Worm (Caenorhabditis elegans) whole organism, L2 larva: Measurements from ENCODE around the gene H38K22.9.

Experiments
- C34F6.9 ChIP-seq: fragments of 150-350 bp; optimal IDR thresholded peaks from 2 replicates; lab custom pipeline; 2014; ENCODE audit warnings: missing biosample characterization, missing genetic modification characterization
- F13H6.1 ChIP-seq: sonication (generic microtip); optimal IDR thresholded peaks from 2 replicates; lab custom pipeline; 2016; ENCODE audit warnings: missing genetic modification characterization, missing compliant biosample characterization
- Y55F3AM.14 ChIP-seq: fragments of 200-800 bp; sonication (Bioruptor generic); optimal IDR thresholded peaks from 2 replicates; lab custom pipeline; 2018; ENCODE audit warnings: mild to moderate bottlenecking, missing genetic modification characterization, missing compliant biosample characterization
- ZK546.5 ChIP-seq: sonication (generic microtip); optimal IDR thresholded peaks from 2 replicates; lab custom pipeline; 2017; ENCODE audit warnings: missing biosample characterization, missing genetic modification characterization
- aly-2 ChIP-seq: fragments of 150-350 bp; optimal IDR thresholded peaks from 2 replicates; lab custom pipeline; 2014; ENCODE audit warnings: missing biosample characterization, missing genetic modification characterization
- ama-1 ChIP-seq: fragments of 150-350 bp; optimal IDR thresholded peaks from 2 replicates; lab custom pipeline; 2018; ENCODE audit warnings: inconsistent platforms
- blmp-1 ChIP-seq: sonication (generic microtip); optimal IDR thresholded peaks from 2 replicates; lab custom pipeline; 2017; ENCODE audit warnings: missing genetic modification characterization, mild to moderate bottlenecking, missing compliant biosample characterization, antibody characterized with exemption, moderate library complexity; ENCODE audit not compliant: insufficient read depth
- ceh-16 ChIP-seq: fragments of 150-350 bp; optimal IDR thresholded peaks from 2 replicates; lab custom pipeline; 2014; ENCODE audit warnings: missing biosample characterization, missing genetic modification characterization
- ceh-82 ChIP-seq: fragments of 150-350 bp; optimal IDR thresholded peaks from 2 replicates; lab custom pipeline; 2014; ENCODE audit warnings: missing biosample characterization, missing genetic modification characterization
- dmd-4 ChIP-seq: sonication (generic microtip); optimal IDR thresholded peaks from 2 replicates; lab custom pipeline; 2017; ENCODE audit warnings: missing biosample characterization, missing genetic modification characterization
- egl-27 ChIP-seq: sonication (generic microtip); optimal IDR thresholded peaks from 3 replicates; lab custom pipeline; 2017; ENCODE audit warnings: missing biosample characterization, missing genetic modification reagents, missing genetic modification characterization
- elt-1 ChIP-seq: fragments of 150-350 bp; optimal IDR thresholded peaks from 2 replicates; lab custom pipeline; 2014; ENCODE audit warnings: missing biosample characterization, missing genetic modification characterization
- elt-3 ChIP-seq: sonication (generic microtip); optimal IDR thresholded peaks from 2 replicates; lab custom pipeline; 2017; ENCODE audit warnings: missing biosample characterization, missing genetic modification characterization
- fos-1 ChIP-seq: fragments of 150-350 bp; optimal IDR thresholded peaks from 2 replicates; lab custom pipeline; 2014; ENCODE audit warnings: missing biosample characterization, missing genetic modification characterization
- lin-11 ChIP-seq: fragments of 150-350 bp; sonication (generic microtip); optimal IDR thresholded peaks from 2 replicates; lab custom pipeline; 2014; ENCODE audit warnings: missing biosample characterization, missing genetic modification characterization, inconsistent platforms, mixed read lengths
- lin-13 ChIP-seq: fragments of 150-350 bp; optimal IDR thresholded peaks from 2 replicates; lab custom pipeline; 2014; ENCODE audit warnings: missing biosample characterization, missing genetic modification reagents, missing genetic modification characterization
- lin-39 ChIP-seq: fragments of 150-350 bp; optimal IDR thresholded peaks from 2 replicates; lab custom pipeline; 2014; ENCODE audit warnings: missing biosample characterization, missing genetic modification reagents, missing genetic modification characterization
- lsy-2 ChIP-seq, 2 experiments: fragments of 150-350 bp in 1 of 2; sonication (generic microtip) in 1 of 2; optimal IDR thresholded peaks; 2 replicates each; lab custom pipeline; 2014 to 2017; ENCODE audit warnings: missing biosample characterization in 2 of 2, missing genetic modification characterization in 2 of 2
- mbf-1 ChIP-seq: sonication (generic microtip); optimal IDR thresholded peaks from 2 replicates; lab custom pipeline; 2017; ENCODE audit warnings: missing biosample characterization, missing genetic modification characterization
- nhr-10 ChIP-seq: sonication (generic microtip); optimal IDR thresholded peaks from 2 replicates; lab custom pipeline; 2017; ENCODE audit warnings: missing biosample characterization, missing genetic modification characterization
- nhr-11 ChIP-seq: fragments of 150-350 bp; optimal IDR thresholded peaks from 2 replicates; lab custom pipeline; 2014; ENCODE audit warnings: missing biosample characterization, missing genetic modification characterization
- nhr-129 ChIP-seq: fragments of 150-350 bp; optimal IDR thresholded peaks from 2 replicates; lab custom pipeline; 2014; ENCODE audit warnings: missing biosample characterization, missing genetic modification characterization
- nhr-21 ChIP-seq: fragments of 150-350 bp; optimal IDR thresholded peaks from 2 replicates; lab custom pipeline; 2014; ENCODE audit warnings: missing biosample characterization, missing genetic modification characterization
- nhr-23 ChIP-seq: fragments of 150-350 bp; optimal IDR thresholded peaks from 2 replicates; lab custom pipeline; 2014; ENCODE audit warnings: missing biosample characterization, missing genetic modification reagents, missing genetic modification characterization
- nhr-237 ChIP-seq: fragments of 150-350 bp; optimal IDR thresholded peaks from 2 replicates; lab custom pipeline; 2014; ENCODE audit warnings: missing biosample characterization, missing genetic modification characterization
- nhr-25 ChIP-seq: fragments of 150-350 bp; sonication (generic microtip); optimal IDR thresholded peaks from 3 replicates; lab custom pipeline; 2014; ENCODE audit warnings: missing biosample characterization, missing genetic modification characterization
- nhr-6 ChIP-seq: fragments of 150-350 bp; optimal IDR thresholded peaks from 2 replicates; lab custom pipeline; 2014; ENCODE audit warnings: missing biosample characterization, missing genetic modification characterization
- nhr-77 ChIP-seq: fragments of 150-350 bp; optimal IDR thresholded peaks from 2 replicates; lab custom pipeline; 2014; ENCODE audit warnings: missing biosample characterization, missing genetic modification characterization
- peb-1 ChIP-seq: fragments of 150-350 bp; optimal IDR thresholded peaks from 2 replicates; lab custom pipeline; 2014; ENCODE audit warnings: missing biosample characterization, missing genetic modification characterization
- sem-4 ChIP-seq: fragments of 150-350 bp; optimal IDR thresholded peaks from 2 replicates; lab custom pipeline; 2014; ENCODE audit warnings: missing biosample characterization, missing genetic modification reagents, missing genetic modification characterization
- sma-3 ChIP-seq: sonication (generic microtip); optimal IDR thresholded peaks from 2 replicates; lab custom pipeline; 2016; ENCODE audit warnings: missing genetic modification reagents, missing genetic modification characterization, missing compliant biosample characterization
- sma-9 ChIP-seq, 2 experiments: fragments of 150-350 bp in 1 of 2; sonication (generic microtip) in 1 of 2; optimal IDR thresholded peaks; 2 replicates each; lab custom pipeline; 2014 to 2016; ENCODE audit warnings: missing genetic modification characterization in 2 of 2, mild to moderate bottlenecking in 1 of 2, missing biosample characterization in 1 of 2, missing compliant biosample characterization in 1 of 2, missing genetic modification reagents in 1 of 2, moderate library complexity in 1 of 2
- snpc-4 ChIP-seq: fragments of 150-350 bp; optimal IDR thresholded peaks from 2 replicates; lab custom pipeline; 2014; ENCODE audit warnings: missing biosample characterization, missing genetic modification characterization
- unc-39 ChIP-seq: fragments of 150-350 bp; optimal IDR thresholded peaks from 2 replicates; lab custom pipeline; 2014; ENCODE audit warnings: missing biosample characterization, missing genetic modification characterization
- unc-55 ChIP-seq: fragments of 150-350 bp; sonication (generic microtip); optimal IDR thresholded peaks from 3 replicates; lab custom pipeline; 2014; ENCODE audit warnings: missing biosample characterization, missing genetic modification reagents, missing genetic modification characterization
- unc-62 ChIP-seq: fragments of 150-350 bp; optimal IDR thresholded peaks from 2 replicates; lab custom pipeline; 2014; ENCODE audit warnings: missing biosample characterization, missing genetic modification reagents, missing genetic modification characterization
- zag-1 ChIP-seq: fragments of 150-350 bp; optimal IDR thresholded peaks from 2 replicates; lab custom pipeline; 2014; ENCODE audit warnings: missing biosample characterization, missing genetic modification characterization
- ztf-11 ChIP-seq: sonication (generic microtip); optimal IDR thresholded peaks from 2 replicates; lab custom pipeline; 2017; ENCODE audit warnings: missing biosample characterization, missing genetic modification characterization
- ztf-4 ChIP-seq: fragments of 150-350 bp; optimal IDR thresholded peaks from 2 replicates; lab custom pipeline; 2014; ENCODE audit warnings: missing biosample characterization, missing genetic modification characterization

Gene H38K22.9

DNA sequence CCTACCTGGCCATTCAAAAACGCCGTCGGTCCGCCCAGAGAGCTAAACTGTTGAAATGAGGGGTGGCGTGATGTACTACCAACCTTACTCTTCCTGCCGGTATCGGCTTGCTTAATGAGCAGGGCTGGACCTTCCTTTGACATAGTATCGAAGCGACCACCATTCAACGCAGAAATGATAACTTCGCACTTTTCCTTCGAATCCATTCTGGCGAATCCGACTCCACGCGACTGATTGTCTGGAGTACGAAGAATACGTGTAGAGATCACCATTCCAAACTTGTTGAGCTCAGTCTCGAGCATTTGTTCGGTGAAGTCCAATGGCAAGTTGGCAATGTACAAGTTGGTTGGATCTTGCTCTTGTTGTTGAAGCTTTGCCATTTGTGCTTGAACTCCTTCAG, 45.8 kb upstream of the H38K22.9 start:
- no peak for TF ChIP-seq ztf-4
- TF ChIP-seq zag-1 (tag; lab: Kevin White, UChicago): no peak
- TF ChIP-seq elt-3 (tag; lab: Kevin White, UChicago): no peak
- TF ChIP-seq fos-1 (tag; lab: Kevin White, UChicago): no peak

- TF ChIP-seq ceh-16 (tag; lab: Kevin White, UChicago) (peak; percentile 67), sem-4 (tag; lab: Kevin White, UChicago) (no peak), C34F6.9 (no peak), nhr-25 (tag; lab: Kevin White, UChicago) (peak; percentile 20), egl-27 (no peak), blmp-1 (tag; lab: Kevin White, UChicago) (no peak), elt-3 (tag; lab: Kevin White, UChicago) (no peak), lin-39 (tag; lab: Kevin White, UChicago) (no peak), nhr-23 (no peak), nhr-237 (no peak), ceh-82 (tag; lab: Kevin White, UChicago) (no peak), unc-39 (tag; lab: Kevin White, UChicago) (no peak), lsy-2 (tag; optimal IDR thresholded peaks at IDR 0.05; lab: Kevin White, UChicago) (peak in 1 of 2 experiments; percentile 18), ama-1 (lab: Kevin White, UChicago) (no peak), lin-11 (tag; lab: Kevin White, UChicago) (no peak), nhr-11 (tag; lab: Kevin White, UChicago) (no peak), Y55F3AM.14 (GFP tag; lab: Kevin White, UChicago) (no peak), elt-1 (tag; lab: Kevin White, UChicago) (no peak), zag-1 (tag; lab: Kevin White, UChicago) (no peak), lin-13 (peak; percentile 41), peb-1 (tag; lab: Kevin White, UChicago) (no peak), ZK546.5 (tag; lab: Kevin White, UChicago) (no peak), mbf-1 (tag; lab: Kevin White, UChicago) (no peak), nhr-6 (tag; lab: Kevin White, UChicago) (no peak), fos-1 (tag; lab: Kevin White, UChicago) (peak; percentile 17), sma-3 (GFP tag; lab: Kevin White, UChicago) (no peak), ztf-4 (no peak), ztf-11 (tag; lab: Kevin White, UChicago) (no peak), snpc-4 (tag; lab: Kevin White, UChicago) (no peak), dmd-4 (no peak), nhr-10 (tag; lab: Kevin White, UChicago) (no peak), nhr-21 (tag; lab: Kevin White, UChicago) (peak; percentile 19), unc-55 (no peak), nhr-77 (tag; lab: Kevin White, UChicago) (no peak), F13H6.1 (tag; lab: Kevin White, UChicago) (peak; percentile 62), unc-62 (no peak), aly-2 (tag; lab: Kevin White, UChicago) (no peak), sma-9 (GFP tag; optimal IDR thresholded peaks at IDR 0.05; lab: Kevin White, UChicago) (peak; percentile 25), sma-9 (tag; optimal IDR thresholded peaks at IDR 0.05; lab: Kevin White, UChicago) (no peak), nhr-129 (tag; lab: Kevin White, UChicago) (peak; percentile 62)
These were observed 43.5 kb upstream of the H38K22.9 start, which contains the start of gene sup-26 for ce11 chrIII:4280215-4281173. TSS of gene sup-26 (minus strand) at chrIII:4280224.
